Fruit fly (Drosophila melanogaster) S2 (cell line): Measurements from ENCODE around the gene Myo61F.

ENCODE experiments used
- CG8478 ChIP-seq: fragments of >200 bp; optimal IDR thresholded peaks from 2 replicates; lab custom pipeline; 2018
- CTCF ChIP-seq, 2 experiments: fragments of >200 bp; optimal IDR thresholded peaks; 2 replicates each; lab custom pipeline; 2018

dm6 chr3L:1277937-1278336 lies 40.3 kb upstream of the Myo61F start:
- no peak for TF ChIP-seq CTCF (optimal IDR thresholded peaks at IDR 0.05; lab: Kevin White, UChicago)
- TF ChIP-seq CG8478, result no peak
